Worm (Caenorhabditis elegans) whole organism, L1 larva: ENCODE results near the gene Y56A3A.30.

Experiments
- ama-1 ChIP-seq: fragments of 150-350 bp; optimal IDR thresholded peaks from 2 replicates; lab custom pipeline; 2014
- blmp-1 ChIP-seq: fragments of 150-350 bp; optimal IDR thresholded peaks from 2 replicates; lab custom pipeline; 2014; ENCODE audit warnings: missing biosample characterization, missing genetic modification characterization
- ceh-82 ChIP-seq, 3 experiments: fragments of 150-350 bp in 1 of 3; sonication (generic microtip) in 2 of 3; optimal IDR thresholded peaks; 2 replicates each; lab custom pipeline; 2014 to 2017; ENCODE audit warnings: missing biosample characterization in 3 of 3, missing genetic modification characterization in 3 of 3
- lsy-2 ChIP-seq, 2 experiments: fragments of 150-350 bp; optimal IDR thresholded peaks; 2 replicates each; lab custom pipeline; 2014; ENCODE audit warnings: missing biosample characterization in 2 of 2, missing genetic modification characterization in 2 of 2
- mdl-1 ChIP-seq, 2 experiments: fragments of 150-350 bp; optimal IDR thresholded peaks; 2 replicates each; lab custom pipeline; 2014 to 2017; ENCODE audit warnings: missing biosample characterization in 2 of 2, missing genetic modification characterization in 2 of 2, inconsistent platforms in 1 of 2
- nhr-76 ChIP-seq: sonication (generic microtip); optimal IDR thresholded peaks from 2 replicates; lab custom pipeline; 2017; ENCODE audit warnings: missing biosample characterization, missing genetic modification characterization
- pag-3 ChIP-seq: sonication (generic microtip); optimal IDR thresholded peaks from 2 replicates; lab custom pipeline; 2017; ENCODE audit warnings: missing genetic modification characterization, mild to moderate bottlenecking, missing compliant biosample characterization, antibody characterized with exemption, borderline replicate concordance; ENCODE audit not compliant: insufficient read depth
- skn-1 ChIP-seq: fragments of 150-350 bp; optimal IDR thresholded peaks from 2 replicates; lab custom pipeline; 2014; ENCODE audit warnings: missing biosample characterization, missing genetic modification characterization
- tbx-2 ChIP-seq: sonication (generic microtip); optimal IDR thresholded peaks from 2 replicates; lab custom pipeline; 2016; ENCODE audit warnings: missing genetic modification characterization, missing compliant biosample characterization
- unc-130 ChIP-seq: fragments of 150-350 bp; optimal IDR thresholded peaks from 2 replicates; lab custom pipeline; 2017; ENCODE audit warnings: missing biosample characterization, missing genetic modification characterization, inconsistent platforms
- unc-62 ChIP-seq: fragments of 150-350 bp; optimal IDR thresholded peaks from 2 replicates; lab custom pipeline; 2014; ENCODE audit warnings: missing biosample characterization, missing genetic modification reagents, missing genetic modification characterization
- zag-1 ChIP-seq: fragments of 150-350 bp; optimal IDR thresholded peaks from 2 replicates; lab custom pipeline; 2014; ENCODE audit warnings: missing biosample characterization, missing genetic modification characterization

- TF ChIP-seq blmp-1 (tag; lab: Kevin White, UChicago): no peak
- TF ChIP-seq unc-130 (tag; lab: Kevin White, UChicago): no peak
- TF ChIP-seq skn-1 (tag; lab: Kevin White, UChicago): no peak
- no peak for TF ChIP-seq nhr-76 (tag; lab: Kevin White, UChicago)
- TF ChIP-seq mdl-1 (tag; optimal IDR thresholded peaks at IDR 0.05; lab: Kevin White, UChicago): no peak
- no peak for TF ChIP-seq unc-62 (GFP tag; lab: Kevin White, UChicago)
- TF ChIP-seq tbx-2 (tag; lab: Kevin White, UChicago): no peak
- TF ChIP-seq ama-1 (lab: Kevin White, UChicago): no peak
- no peak for TF ChIP-seq ceh-82 (tag; optimal IDR thresholded peaks at IDR 0.05; lab: Kevin White, UChicago)
- TF ChIP-seq zag-1 (tag; lab: Kevin White, UChicago): no peak
- TF ChIP-seq pag-3 (tag; lab: Kevin White, UChicago): no peak
- TF ChIP-seq lsy-2 (tag; optimal IDR thresholded peaks at IDR 0.05; lab: Kevin White, UChicago): no peak
Observed at ce11 chrIII:11978742-11979141, at the start of gene Y56A3A.30.
